Fruit fly (Drosophila melanogaster) whole organism, larva: ENCODE data around the gene CG7924.
A peak's percentile ranks its signal among the peaks of the same experiment; 100 is the strongest.

Experiments
- noc ChIP-seq: fragments of 200-800 bp; sonication (Bioruptor generic); optimal IDR thresholded peaks from 3 replicates; lab custom pipeline; 2019; ENCODE audit warnings: missing biosample characterization, mild to moderate bottlenecking, missing genetic modification characterization, moderate library complexity

The CG7924 gene

dm6 chr3L:14272109-14273070 is 39.1 kb downstream of the CG7924 start:
- TF ChIP-seq noc (tag; lab: Kevin White, UChicago), result peak; percentile 85

- no peak for TF ChIP-seq noc (tag; lab: Kevin White, UChicago)
Observed at dm6 chr3L:14274088-14275058, 41.1 kb downstream of the CG7924 start, which contains the start of gene fz. TSS of gene fz (plus strand) at chr3L:14274343.

- TF ChIP-seq noc (tag; lab: Kevin White, UChicago), result no peak
Observed at dm6 chr3L:14276129-14276528, 42.9 kb downstream of the CG7924 start.

dm6 chr3L:14282139-14282538 is 48.9 kb downstream of the CG7924 start:
- no peak for TF ChIP-seq noc (tag; lab: Kevin White, UChicago)
